Worm (Caenorhabditis elegans): ENCODE results near the gene C25F9.5.

ce11 chrV:19417836-19418235 lies 7.2 kb upstream of the C25F9.5 start, which contains the start of gene C25F9.15:
- TF ChIP-seq sox-4 (tag; optimal IDR thresholded peaks at IDR 0.05) (no peak), nhr-84 (tag; optimal IDR thresholded peaks at IDR 0.05) (no peak), nhr-28 (tag; optimal IDR thresholded peaks at IDR 0.05) (no peak), pqm-1 (tag; optimal IDR thresholded peaks at IDR 0.05) (no peak), lsy-2 (tag; optimal IDR thresholded peaks at IDR 0.05) (no peak), C34B4.2 (tag; optimal IDR thresholded peaks at IDR 0.05) (no peak), lin-39 (tag; optimal IDR thresholded peaks at IDR 0.05) (no peak), egl-13 (tag; optimal IDR thresholded peaks at IDR 0.05) (no peak), hlh-17 (GFP tag; optimal IDR thresholded peaks at IDR 0.05; ENCODE audit: borderline replicate concordance) (no peak), nhr-76 (tag; optimal IDR thresholded peaks at IDR 0.05) (no peak), ceh-82 (tag; optimal IDR thresholded peaks at IDR 0.05) (no peak)

Measured in whole organism, L1 larva.